Worm (Caenorhabditis elegans): ENCODE results near the gene nspg-7.2.

Gene nspg-7.2

DNA sequence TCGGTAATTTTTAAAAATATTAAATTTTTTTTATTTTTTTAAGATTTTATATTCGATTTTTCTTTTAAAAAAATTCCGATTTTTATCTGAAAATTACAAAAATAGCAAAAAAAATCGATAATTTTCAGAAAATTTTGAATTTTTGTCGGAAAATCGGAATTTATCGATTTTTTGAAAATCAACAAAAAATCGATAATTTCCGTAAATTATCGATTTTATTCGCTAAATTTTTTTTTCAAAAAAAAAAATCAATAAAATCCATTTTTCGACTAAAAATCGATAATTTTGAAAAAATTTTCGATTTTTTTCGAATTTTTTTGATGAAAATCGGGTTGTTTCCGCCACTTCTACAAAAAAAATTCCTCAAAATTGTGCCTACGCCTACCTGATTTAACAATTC is 15.8 kb downstream of the nspg-7.2 start:
- TF ChIP-seq lir-1 (GFP tag; conservative IDR thresholded peaks at IDR 0.05): no peak
- TF ChIP-seq Y53G8AR.9 (GFP tag; conservative IDR thresholded peaks at IDR 0.05): no peak
- no peak for TF ChIP-seq hmg-20 (GFP tag; IDR thresholded peaks at IDR 0.05)
- no peak for TF ChIP-seq nfyb-1 (GFP tag; IDR thresholded peaks at IDR 0.05)
- TF ChIP-seq tlf-1 (GFP tag; optimal IDR thresholded peaks at IDR 0.05): no peak
- no peak for TF ChIP-seq dpff-1 (tag; optimal IDR thresholded peaks at IDR 0.05)
- no peak for TF ChIP-seq sea-2 (GFP tag; IDR thresholded peaks at IDR 0.05)
- no peak for TF ChIP-seq gei-17 (GFP tag; optimal IDR thresholded peaks at IDR 0.05)
- no peak for TF ChIP-seq hmg-1.2 (GFP tag; IDR thresholded peaks at IDR 0.05)
- no peak for TF ChIP-seq aptf-2 (GFP tag; conservative IDR thresholded peaks at IDR 0.05)
- TF ChIP-seq B0019.2 (GFP tag; conservative IDR thresholded peaks at IDR 0.05): no peak
- no peak for TF ChIP-seq F55B11.4 (tag; optimal IDR thresholded peaks at IDR 0.05; ENCODE audit: borderline replicate concordance, insufficient read depth)
- no peak for TF ChIP-seq akir-1 (GFP tag; optimal IDR thresholded peaks at IDR 0.05)
- TF ChIP-seq tbx-9 (tag; optimal IDR thresholded peaks at IDR 0.05; ENCODE audit: borderline replicate concordance): no peak
- TF ChIP-seq ekl-4 (GFP tag; IDR thresholded peaks at IDR 0.05): no peak
- no peak for TF ChIP-seq repo-1 (tag; optimal IDR thresholded peaks at IDR 0.05)
- no peak for TF ChIP-seq ZK185.1 (tag; optimal IDR thresholded peaks at IDR 0.05; ENCODE audit: poor library complexity, severe bottlenecking)
- no peak for TF ChIP-seq ama-1 (optimal IDR thresholded peaks at IDR 0.05)
- no peak for TF ChIP-seq ama-1 (GFP tag; optimal IDR thresholded peaks at IDR 0.05)
- TF ChIP-seq Y79H2A.3 (GFP tag; conservative IDR thresholded peaks at IDR 0.05): no peak
- no peak for TF ChIP-seq F49E8.2 (tag; optimal IDR thresholded peaks at IDR 0.05; ENCODE audit: insufficient read depth)

DNA sequence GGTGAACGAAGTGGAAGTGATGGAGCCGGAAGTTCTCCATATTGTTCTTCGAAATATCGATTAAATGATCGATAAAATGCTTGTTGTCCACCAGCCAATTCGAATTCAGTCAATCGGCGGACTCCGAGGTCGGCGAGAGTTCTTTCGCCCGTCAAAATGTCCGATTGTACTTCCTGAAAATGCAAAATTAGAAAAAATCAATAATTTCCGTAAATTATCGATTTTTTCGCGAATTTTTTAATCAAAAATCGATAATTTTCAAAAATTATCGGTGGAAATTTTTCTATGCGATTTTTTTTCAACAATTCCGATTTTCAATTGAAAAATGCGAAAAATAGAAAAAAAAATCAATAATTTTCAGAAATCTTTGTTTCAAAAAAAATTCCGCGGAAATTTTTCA is 16.3 kb downstream of the nspg-7.2 start:
- no peak for TF ChIP-seq B0035.1 (tag; optimal IDR thresholded peaks at IDR 0.05)
- no peak for TF ChIP-seq atf-7 (tag; optimal IDR thresholded peaks at IDR 0.05)
- no peak for TF ChIP-seq Y79H2A.3 (GFP tag; conservative IDR thresholded peaks at IDR 0.05)
- TF ChIP-seq rcor-1 (GFP tag; IDR thresholded peaks at IDR 0.05): no peak
- no peak for TF ChIP-seq sea-2 (GFP tag; IDR thresholded peaks at IDR 0.05)
- TF ChIP-seq fkh-3 (tag; optimal IDR thresholded peaks at IDR 0.05): no peak
- TF ChIP-seq Y56A3A.18 (GFP tag; IDR thresholded peaks at IDR 0.05): no peak
- no peak for TF ChIP-seq Y67H2A.10 (GFP tag; conservative IDR thresholded peaks at IDR 0.05)
- no peak for TF ChIP-seq lin-40 (tag; optimal IDR thresholded peaks at IDR 0.05)
- no peak for TF ChIP-seq let-607 (tag; optimal IDR thresholded peaks at IDR 0.05)
- no peak for TF ChIP-seq ztf-26 (tag; optimal IDR thresholded peaks at IDR 0.05)
- TF ChIP-seq C17E4.6 (GFP tag; IDR thresholded peaks at IDR 0.05): no peak
- TF ChIP-seq ceh-79 (tag; optimal IDR thresholded peaks at IDR 0.05): no peak
- no peak for TF ChIP-seq C06A6.2 (GFP tag; conservative IDR thresholded peaks at IDR 0.05)

DNA sequence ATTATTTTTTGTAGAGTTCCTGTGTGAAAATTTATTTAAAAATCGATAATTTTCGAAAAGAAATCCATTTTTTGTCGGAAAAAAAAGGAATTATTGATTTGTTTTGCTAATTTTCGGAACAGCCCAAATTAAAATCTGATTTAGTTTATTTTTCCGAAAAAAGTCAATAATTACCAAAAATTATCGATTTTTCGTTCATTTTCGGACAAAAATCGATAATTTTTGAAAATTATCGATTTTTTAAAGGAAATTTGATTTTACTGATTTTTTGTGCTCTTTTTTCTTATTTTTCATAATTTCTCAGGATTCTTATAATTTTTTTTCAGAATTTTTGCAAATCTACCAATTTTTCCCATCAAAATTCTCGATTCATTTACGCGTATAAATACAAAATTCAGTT is 16.8 kb downstream of the nspg-7.2 start:
- TF ChIP-seq pha-4 (tag; optimal IDR thresholded peaks at IDR 0.05): no peak
- TF ChIP-seq cebp-2 (GFP tag; IDR thresholded peaks at IDR 0.05): no peak

DNA sequence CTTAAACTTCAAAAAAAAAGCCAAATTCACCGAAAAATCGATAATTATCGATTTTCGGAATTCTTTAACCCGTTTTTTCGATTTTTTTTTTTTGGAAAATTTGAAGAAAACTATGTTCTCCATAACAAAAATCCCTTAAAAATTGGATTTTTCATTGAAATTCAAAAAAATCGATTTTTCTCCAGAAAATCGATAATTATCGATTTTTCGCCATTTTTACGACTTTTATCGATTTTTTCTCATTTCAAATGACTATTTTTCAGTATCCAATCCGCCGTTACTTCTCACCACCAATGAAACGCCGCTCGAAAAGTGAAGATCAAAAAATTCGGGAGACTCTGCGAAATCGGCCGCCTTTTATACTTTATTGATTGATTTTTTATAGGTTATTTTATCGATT is 17.3 kb downstream of the nspg-7.2 start:
- TF ChIP-seq let-526 (GFP tag; IDR thresholded peaks at IDR 0.05) (no peak), attf-5 (GFP tag; optimal IDR thresholded peaks at IDR 0.05) (no peak), bed-1 (GFP tag; IDR thresholded peaks at IDR 0.05) (no peak), fkh-3 (tag; optimal IDR thresholded peaks at IDR 0.05) (no peak), lin-35 (GFP tag; optimal IDR thresholded peaks at IDR 0.05) (no peak), T26A5.8 (tag; optimal IDR thresholded peaks at IDR 0.05) (no peak), nfya-1 (tag; optimal IDR thresholded peaks at IDR 0.05; ENCODE audit: borderline replicate concordance, insufficient read depth) (no peak), ceh-40 (GFP tag; IDR thresholded peaks at IDR 0.05) (no peak), lin-40 (tag; optimal IDR thresholded peaks at IDR 0.05) (no peak), tbx-9 (tag; optimal IDR thresholded peaks at IDR 0.05; ENCODE audit: borderline replicate concordance) (no peak), nhr-179 (tag; optimal IDR thresholded peaks at IDR 0.05) (no peak), hrde-1 (tag; optimal IDR thresholded peaks at IDR 0.05; ENCODE audit: borderline replicate concordance) (no peak), ceh-100 (GFP tag; IDR thresholded peaks at IDR 0.05) (no peak), ceh-58 (GFP tag; IDR thresholded peaks at IDR 0.05) (no peak), nfyb-1 (GFP tag; IDR thresholded peaks at IDR 0.05) (no peak)
